Fruit fly (Drosophila melanogaster) whole organism, prepupa: ENCODE results near the gene CG45066.

ENCODE experiments used
- CG1621 ChIP-seq: fragments of 200-800 bp; sonication (Bioruptor generic); optimal IDR thresholded peaks from 3 replicates; lab custom pipeline; 2018; ENCODE audit warnings: missing biosample characterization, mild to moderate bottlenecking, missing genetic modification characterization
- CG3032 ChIP-seq: fragments of 200-800 bp; optimal IDR thresholded peaks from 2 replicates; lab custom pipeline; 2019; ENCODE audit warnings: missing biosample characterization, mild to moderate bottlenecking, missing genetic modification characterization, moderate library complexity
- CG3919 ChIP-seq: fragments of 200-800 bp; sonication (Bioruptor generic); optimal IDR thresholded peaks from 3 replicates; lab custom pipeline; 2016; ENCODE audit warnings: missing biosample characterization, missing genetic modification characterization
- CG8632 ChIP-seq: fragments of 200-800 bp; sonication (Bioruptor generic); optimal IDR thresholded peaks from 3 replicates; lab custom pipeline; 2016; ENCODE audit warnings: missing biosample characterization, missing genetic modification characterization
- Eip75B ChIP-seq: fragments of 200-800 bp; sonication (Bioruptor generic); optimal IDR thresholded peaks from 3 replicates; lab custom pipeline; 2016; ENCODE audit warnings: missing biosample characterization, missing genetic modification characterization
- Hr39 ChIP-seq: fragments of 200-800 bp; sonication (Bioruptor generic); optimal IDR thresholded peaks from 2 replicates; lab custom pipeline; 2016; ENCODE audit warnings: missing biosample characterization, missing genetic modification characterization
- dac ChIP-seq: fragments of 200-800 bp; sonication (Bioruptor generic); optimal IDR thresholded peaks from 2 replicates; lab custom pipeline; 2017; ENCODE audit warnings: missing biosample characterization, mild to moderate bottlenecking, missing genetic modification characterization
- salr ChIP-seq, 2 experiments: fragments of 200-800 bp; sonication (Bioruptor generic); optimal IDR thresholded peaks; 3 replicates each; lab custom pipeline; 2016 to 2018; ENCODE audit warnings: missing biosample characterization in 2 of 2, missing genetic modification characterization in 2 of 2, mild to moderate bottlenecking in 1 of 2

- TF ChIP-seq dac (GFP tag; lab: Kevin White, UChicago) = no peak
- TF ChIP-seq Eip75B (GFP tag; lab: Kevin White, UChicago) = peak; percentile 55
- TF ChIP-seq CG1621 = no peak
- peak; percentile 14 for TF ChIP-seq CG8632 (GFP tag; lab: Kevin White, UChicago)
- TF ChIP-seq CG3919 (GFP tag; lab: Kevin White, UChicago) = no peak
- TF ChIP-seq Hr39 (GFP tag; lab: Kevin White, UChicago) = no peak
- no peak for TF ChIP-seq salr (GFP tag; optimal IDR thresholded peaks at IDR 0.05; lab: Kevin White, UChicago)
- peak; percentile 55 for TF ChIP-seq CG3032 (tag; lab: Kevin White, UChicago)
Measured at dm6 chr3L:3109417-3110090, 1.5 kb downstream of the CG45066 start.
